Worm (Caenorhabditis elegans) whole organism, mixed stage, embryonic: ENCODE results near the gene D2023.3.

Source experiments
- bed-3 ChIP-seq: fragments of 200-800 bp; sonication (Bioruptor generic); optimal IDR thresholded peaks from 3 replicates; lab custom pipeline; 2018; ENCODE audit warnings: mild to moderate bottlenecking, missing genetic modification characterization, moderate library complexity, missing compliant biosample characterization
- ceh-83 ChIP-seq: fragments of 200-800 bp; sonication (Bioruptor generic); optimal IDR thresholded peaks from 2 replicates; lab custom pipeline; 2018; ENCODE audit warnings: mild to moderate bottlenecking, missing genetic modification characterization, missing compliant biosample characterization
- elt-3 ChIP-seq: fragments of 150-350 bp; optimal IDR thresholded peaks from 2 replicates; lab custom pipeline; 2014; ENCODE audit warnings: missing biosample characterization, missing genetic modification characterization
- hlh-1 ChIP-seq: fragments of 150-350 bp; optimal IDR thresholded peaks from 2 replicates; lab custom pipeline; 2014; ENCODE audit warnings: missing biosample characterization, missing genetic modification reagents, missing genetic modification characterization
- lin-13 ChIP-seq: fragments of 150-350 bp; optimal IDR thresholded peaks from 2 replicates; lab custom pipeline; 2014; ENCODE audit warnings: missing biosample characterization, missing genetic modification characterization
- lsy-2 ChIP-seq: fragments of 150-350 bp; optimal IDR thresholded peaks from 2 replicates; lab custom pipeline; 2014; ENCODE audit warnings: missing biosample characterization, missing genetic modification characterization
- mab-5 ChIP-seq: fragments of 150-350 bp; optimal IDR thresholded peaks from 2 replicates; lab custom pipeline; 2014; ENCODE audit warnings: missing biosample characterization, missing genetic modification characterization
- mep-1 ChIP-seq: fragments of 150-350 bp; optimal IDR thresholded peaks from 2 replicates; lab custom pipeline; 2017; ENCODE audit warnings: missing biosample characterization, missing genetic modification reagents, missing genetic modification characterization, inconsistent platforms
- nhr-237 ChIP-seq: fragments of 150-350 bp; optimal IDR thresholded peaks from 2 replicates; lab custom pipeline; 2014; ENCODE audit warnings: missing biosample characterization, missing genetic modification characterization
- sem-2 ChIP-seq: fragments of 200-800 bp; sonication (Bioruptor generic); optimal IDR thresholded peaks from 2 replicates; lab custom pipeline; 2018; ENCODE audit warnings: mild to moderate bottlenecking, missing genetic modification characterization, missing compliant biosample characterization
- unc-39 ChIP-seq: fragments of 150-350 bp; optimal IDR thresholded peaks from 2 replicates; lab custom pipeline; 2014; ENCODE audit warnings: missing biosample characterization, missing genetic modification characterization
- unc-62 ChIP-seq: fragments of 150-350 bp; optimal IDR thresholded peaks from 2 replicates; lab custom pipeline; 2014; ENCODE audit warnings: missing biosample characterization, missing genetic modification reagents, missing genetic modification characterization

- TF ChIP-seq ceh-83 (no peak), bed-3 (GFP tag; lab: Kevin White, UChicago) (no peak), elt-3 (tag; lab: Kevin White, UChicago) (no peak), hlh-1 (no peak), lsy-2 (tag; lab: Kevin White, UChicago) (no peak), nhr-237 (tag; lab: Kevin White, UChicago) (no peak), unc-39 (no peak), unc-62 (GFP tag; lab: Kevin White, UChicago) (no peak), mab-5 (no peak), lin-13 (tag; lab: Kevin White, UChicago) (no peak), sem-2 (no peak), mep-1 (tag; lab: Kevin White, UChicago) (no peak)
These were observed 8.7 kb upstream of the D2023.3 start for ce11 chrV:11820551-11820950.
